Worm (Caenorhabditis elegans) whole organism, L2 larva: ENCODE data around the gene his-17.
A peak's percentile ranks its signal among the peaks of the same experiment; 100 is the strongest.

Experiments
- C34F6.9 ChIP-seq: fragments of 150-350 bp; optimal IDR thresholded peaks from 2 replicates; lab custom pipeline; 2014; ENCODE audit warnings: missing biosample characterization, missing genetic modification characterization
- F13H6.1 ChIP-seq: sonication (generic microtip); optimal IDR thresholded peaks from 2 replicates; lab custom pipeline; 2016; ENCODE audit warnings: missing genetic modification characterization, missing compliant biosample characterization
- Y55F3AM.14 ChIP-seq: fragments of 200-800 bp; sonication (Bioruptor generic); optimal IDR thresholded peaks from 2 replicates; lab custom pipeline; 2018; ENCODE audit warnings: mild to moderate bottlenecking, missing genetic modification characterization, missing compliant biosample characterization
- alr-1 ChIP-seq: fragments of 150-350 bp; optimal IDR thresholded peaks from 2 replicates; lab custom pipeline; 2014; ENCODE audit warnings: missing biosample characterization, missing genetic modification characterization
- aly-2 ChIP-seq: fragments of 150-350 bp; optimal IDR thresholded peaks from 2 replicates; lab custom pipeline; 2014; ENCODE audit warnings: missing biosample characterization, missing genetic modification characterization
- ama-1 ChIP-seq: fragments of 150-350 bp; optimal IDR thresholded peaks from 2 replicates; lab custom pipeline; 2018; ENCODE audit warnings: inconsistent platforms
- blmp-1 ChIP-seq: sonication (generic microtip); optimal IDR thresholded peaks from 2 replicates; lab custom pipeline; 2017; ENCODE audit warnings: missing genetic modification characterization, mild to moderate bottlenecking, missing compliant biosample characterization, antibody characterized with exemption, moderate library complexity; ENCODE audit not compliant: insufficient read depth
- ceh-16 ChIP-seq: fragments of 150-350 bp; optimal IDR thresholded peaks from 2 replicates; lab custom pipeline; 2014; ENCODE audit warnings: missing biosample characterization, missing genetic modification characterization
- ceh-82 ChIP-seq: fragments of 150-350 bp; optimal IDR thresholded peaks from 2 replicates; lab custom pipeline; 2014; ENCODE audit warnings: missing biosample characterization, missing genetic modification characterization
- crh-2 ChIP-seq: sonication (generic microtip); optimal IDR thresholded peaks from 2 replicates; lab custom pipeline; 2017; ENCODE audit warnings: missing biosample characterization, missing genetic modification characterization
- dmd-4 ChIP-seq: sonication (generic microtip); optimal IDR thresholded peaks from 2 replicates; lab custom pipeline; 2017; ENCODE audit warnings: missing biosample characterization, missing genetic modification characterization
- egl-27 ChIP-seq: sonication (generic microtip); optimal IDR thresholded peaks from 3 replicates; lab custom pipeline; 2017; ENCODE audit warnings: missing biosample characterization, missing genetic modification reagents, missing genetic modification characterization
- elt-3 ChIP-seq: sonication (generic microtip); optimal IDR thresholded peaks from 2 replicates; lab custom pipeline; 2017; ENCODE audit warnings: missing biosample characterization, missing genetic modification characterization
- fos-1 ChIP-seq: fragments of 150-350 bp; optimal IDR thresholded peaks from 2 replicates; lab custom pipeline; 2014; ENCODE audit warnings: missing biosample characterization, missing genetic modification characterization
- lin-11 ChIP-seq: fragments of 150-350 bp; sonication (generic microtip); optimal IDR thresholded peaks from 2 replicates; lab custom pipeline; 2014; ENCODE audit warnings: missing biosample characterization, missing genetic modification characterization, inconsistent platforms, mixed read lengths
- lin-13 ChIP-seq: fragments of 150-350 bp; optimal IDR thresholded peaks from 2 replicates; lab custom pipeline; 2014; ENCODE audit warnings: missing biosample characterization, missing genetic modification reagents, missing genetic modification characterization
- lin-39 ChIP-seq: fragments of 150-350 bp; optimal IDR thresholded peaks from 2 replicates; lab custom pipeline; 2014; ENCODE audit warnings: missing biosample characterization, missing genetic modification reagents, missing genetic modification characterization
- lsy-2 ChIP-seq, 2 experiments: fragments of 150-350 bp in 1 of 2; sonication (generic microtip) in 1 of 2; optimal IDR thresholded peaks; 2 replicates each; lab custom pipeline; 2014 to 2017; ENCODE audit warnings: missing biosample characterization in 2 of 2, missing genetic modification characterization in 2 of 2
- mbf-1 ChIP-seq: sonication (generic microtip); optimal IDR thresholded peaks from 2 replicates; lab custom pipeline; 2017; ENCODE audit warnings: missing biosample characterization, missing genetic modification characterization
- mdl-1 ChIP-seq, 2 experiments: fragments of 150-350 bp in 1 of 2; sonication (generic microtip) in 1 of 2; optimal IDR thresholded peaks; 2 replicates each; lab custom pipeline; 2017; ENCODE audit warnings: missing biosample characterization in 2 of 2, missing genetic modification characterization in 2 of 2
- nhr-10 ChIP-seq: sonication (generic microtip); optimal IDR thresholded peaks from 2 replicates; lab custom pipeline; 2017; ENCODE audit warnings: missing biosample characterization, missing genetic modification characterization
- nhr-11 ChIP-seq: fragments of 150-350 bp; optimal IDR thresholded peaks from 2 replicates; lab custom pipeline; 2014; ENCODE audit warnings: missing biosample characterization, missing genetic modification characterization
- nhr-12 ChIP-seq: fragments of 150-350 bp; optimal IDR thresholded peaks from 2 replicates; lab custom pipeline; 2014; ENCODE audit warnings: missing biosample characterization, missing genetic modification characterization
- nhr-129 ChIP-seq: fragments of 150-350 bp; optimal IDR thresholded peaks from 2 replicates; lab custom pipeline; 2014; ENCODE audit warnings: missing biosample characterization, missing genetic modification characterization
- nhr-21 ChIP-seq: fragments of 150-350 bp; optimal IDR thresholded peaks from 2 replicates; lab custom pipeline; 2014; ENCODE audit warnings: missing biosample characterization, missing genetic modification characterization
- nhr-237 ChIP-seq: fragments of 150-350 bp; optimal IDR thresholded peaks from 2 replicates; lab custom pipeline; 2014; ENCODE audit warnings: missing biosample characterization, missing genetic modification characterization
- nhr-25 ChIP-seq: fragments of 150-350 bp; sonication (generic microtip); optimal IDR thresholded peaks from 3 replicates; lab custom pipeline; 2014; ENCODE audit warnings: missing biosample characterization, missing genetic modification characterization
- nhr-6 ChIP-seq: fragments of 150-350 bp; optimal IDR thresholded peaks from 2 replicates; lab custom pipeline; 2014; ENCODE audit warnings: missing biosample characterization, missing genetic modification characterization
- peb-1 ChIP-seq: fragments of 150-350 bp; optimal IDR thresholded peaks from 2 replicates; lab custom pipeline; 2014; ENCODE audit warnings: missing biosample characterization, missing genetic modification characterization
- sem-4 ChIP-seq: fragments of 150-350 bp; optimal IDR thresholded peaks from 2 replicates; lab custom pipeline; 2014; ENCODE audit warnings: missing biosample characterization, missing genetic modification reagents, missing genetic modification characterization
- sma-3 ChIP-seq: sonication (generic microtip); optimal IDR thresholded peaks from 2 replicates; lab custom pipeline; 2016; ENCODE audit warnings: missing genetic modification reagents, missing genetic modification characterization, missing compliant biosample characterization
- sma-9 ChIP-seq, 2 experiments: fragments of 150-350 bp in 1 of 2; sonication (generic microtip) in 1 of 2; optimal IDR thresholded peaks; 2 replicates each; lab custom pipeline; 2014 to 2016; ENCODE audit warnings: missing genetic modification characterization in 2 of 2, mild to moderate bottlenecking in 1 of 2, missing biosample characterization in 1 of 2, missing compliant biosample characterization in 1 of 2, missing genetic modification reagents in 1 of 2, moderate library complexity in 1 of 2
- snpc-4 ChIP-seq: fragments of 150-350 bp; optimal IDR thresholded peaks from 2 replicates; lab custom pipeline; 2014; ENCODE audit warnings: missing biosample characterization, missing genetic modification characterization
- unc-39 ChIP-seq: fragments of 150-350 bp; optimal IDR thresholded peaks from 2 replicates; lab custom pipeline; 2014; ENCODE audit warnings: missing biosample characterization, missing genetic modification characterization
- unc-55 ChIP-seq: fragments of 150-350 bp; sonication (generic microtip); optimal IDR thresholded peaks from 3 replicates; lab custom pipeline; 2014; ENCODE audit warnings: missing biosample characterization, missing genetic modification reagents, missing genetic modification characterization
- unc-62 ChIP-seq: fragments of 150-350 bp; optimal IDR thresholded peaks from 2 replicates; lab custom pipeline; 2014; ENCODE audit warnings: missing biosample characterization, missing genetic modification reagents, missing genetic modification characterization
- zag-1 ChIP-seq: fragments of 150-350 bp; optimal IDR thresholded peaks from 2 replicates; lab custom pipeline; 2014; ENCODE audit warnings: missing biosample characterization, missing genetic modification characterization
- ztf-1 ChIP-seq: fragments of 200-800 bp; sonication (Bioruptor generic); conservative IDR thresholded peaks from 2 replicates; pipeline ENCODE4 v1.3.6; 2022; ENCODE audit warnings: missing genetic modification characterization, missing compliant biosample characterization
- ztf-11 ChIP-seq: sonication (generic microtip); optimal IDR thresholded peaks from 2 replicates; lab custom pipeline; 2017; ENCODE audit warnings: missing biosample characterization, missing genetic modification characterization
- ztf-4 ChIP-seq: fragments of 150-350 bp; optimal IDR thresholded peaks from 2 replicates; lab custom pipeline; 2014; ENCODE audit warnings: missing biosample characterization, missing genetic modification characterization

Gene his-17

DNA sequence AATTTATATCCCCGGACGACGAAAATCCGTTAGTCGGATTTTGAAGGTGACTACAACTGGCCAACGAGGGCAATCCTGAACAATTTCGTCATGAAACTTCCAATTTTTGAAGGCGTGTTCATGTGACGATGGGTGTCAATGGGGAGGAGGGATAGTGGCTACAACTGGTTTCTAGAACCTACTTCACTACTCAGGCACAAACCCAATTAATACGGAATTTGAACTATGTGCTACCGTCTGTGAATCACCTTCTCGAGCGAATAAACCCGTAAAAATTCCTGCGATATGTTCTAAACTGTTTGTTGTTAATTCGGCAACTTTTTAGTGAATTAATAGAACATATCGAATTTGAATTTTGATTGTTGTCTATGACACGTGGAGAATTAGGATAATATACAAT, 29.9 kb upstream of the his-17 start:
- TF ChIP-seq zag-1 (tag; lab: Kevin White, UChicago) = no peak
- no peak for TF ChIP-seq lin-13 (GFP tag; lab: Kevin White, UChicago)
- no peak for TF ChIP-seq C34F6.9 (tag; lab: Kevin White, UChicago)
- TF ChIP-seq fos-1 (tag; lab: Kevin White, UChicago) = no peak
- TF ChIP-seq ztf-4 (tag; lab: Kevin White, UChicago) = no peak
- no peak for TF ChIP-seq nhr-6
- TF ChIP-seq nhr-25 (tag; lab: Kevin White, UChicago) = no peak
- no peak for TF ChIP-seq mbf-1
- no peak for TF ChIP-seq snpc-4 (tag; lab: Kevin White, UChicago)
- no peak for TF ChIP-seq sem-4 (tag; lab: Kevin White, UChicago)
- TF ChIP-seq nhr-21 (tag; lab: Kevin White, UChicago) = no peak
- no peak for TF ChIP-seq crh-2 (tag; lab: Kevin White, UChicago)
- TF ChIP-seq F13H6.1 (tag; lab: Kevin White, UChicago) = no peak
- no peak for TF ChIP-seq Y55F3AM.14
- TF ChIP-seq alr-1 (tag; lab: Kevin White, UChicago) = no peak
- TF ChIP-seq peb-1 = no peak
- TF ChIP-seq sma-3 = no peak
- TF ChIP-seq dmd-4 (tag; lab: Kevin White, UChicago) = no peak
- TF ChIP-seq nhr-237 (tag; lab: Kevin White, UChicago) = no peak

DNA sequence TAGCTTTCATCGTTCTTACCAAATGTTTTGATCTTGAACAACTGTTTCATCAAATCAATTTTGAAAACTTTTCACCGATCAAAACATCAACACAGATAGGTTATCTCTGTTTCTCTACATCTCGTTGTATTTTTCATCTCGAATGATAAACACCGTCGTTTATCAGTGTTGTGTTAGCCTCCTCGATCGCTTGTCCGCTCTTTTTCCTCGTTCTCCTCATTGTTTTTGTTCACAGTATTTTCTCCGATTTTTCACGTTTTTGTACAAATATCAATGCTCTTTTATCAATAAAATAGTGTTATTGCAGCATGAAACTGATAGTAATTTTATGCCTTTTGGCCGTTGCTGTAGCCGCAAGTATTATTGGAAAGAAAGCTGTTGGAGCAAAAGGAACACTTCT, 25.0 kb upstream of the his-17 start, which contains the start of gene ttr-47:
Gene ttr-47, plus strand, starts transcription at position 308 of the 400 bp plus-strand sequence.
- TF ChIP-seq lsy-2 (tag; optimal IDR thresholded peaks at IDR 0.05; lab: Kevin White, UChicago) (peak in 1 of 2 experiments; percentile 18), fos-1 (tag; lab: Kevin White, UChicago) (peak; percentile 7), nhr-129 (tag; lab: Kevin White, UChicago) (peak; percentile 33), F13H6.1 (tag; lab: Kevin White, UChicago) (peak; percentile 12), ceh-16 (tag; lab: Kevin White, UChicago) (no peak)

DNA sequence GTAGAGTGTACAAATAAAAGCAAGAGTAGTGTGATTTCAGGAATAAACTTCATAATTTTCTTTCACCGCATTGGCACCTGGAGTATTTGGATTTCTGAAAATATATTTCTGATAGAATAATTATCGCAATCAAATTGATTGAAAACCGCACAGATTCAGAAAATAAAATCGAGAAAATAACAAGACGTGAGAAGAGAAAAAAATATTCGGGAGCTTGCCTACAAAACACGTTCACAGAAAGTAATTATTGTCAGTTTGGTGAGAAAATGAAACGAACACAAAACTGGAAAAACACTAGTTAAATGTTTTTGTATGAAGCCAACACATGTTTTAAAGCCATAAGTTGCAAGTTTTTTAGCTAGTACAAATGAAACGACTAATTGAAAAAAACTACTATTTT, 16.1 kb upstream of the his-17 start, which contains the start of gene mod-1:
Gene mod-1, minus strand, starts transcription at position 101 of the 400 bp plus-strand sequence.
- no peak for TF ChIP-seq nhr-237 (tag; lab: Kevin White, UChicago)
- no peak for TF ChIP-seq fos-1 (tag; lab: Kevin White, UChicago)
- no peak for TF ChIP-seq ceh-82 (tag; lab: Kevin White, UChicago)
- no peak for TF ChIP-seq nhr-12
- TF ChIP-seq nhr-11 (tag; lab: Kevin White, UChicago) = no peak
- TF ChIP-seq egl-27 = no peak
- TF ChIP-seq ztf-4 (tag; lab: Kevin White, UChicago) = no peak
- TF ChIP-seq elt-3 = no peak
- no peak for TF ChIP-seq sem-4 (tag; lab: Kevin White, UChicago)

DNA sequence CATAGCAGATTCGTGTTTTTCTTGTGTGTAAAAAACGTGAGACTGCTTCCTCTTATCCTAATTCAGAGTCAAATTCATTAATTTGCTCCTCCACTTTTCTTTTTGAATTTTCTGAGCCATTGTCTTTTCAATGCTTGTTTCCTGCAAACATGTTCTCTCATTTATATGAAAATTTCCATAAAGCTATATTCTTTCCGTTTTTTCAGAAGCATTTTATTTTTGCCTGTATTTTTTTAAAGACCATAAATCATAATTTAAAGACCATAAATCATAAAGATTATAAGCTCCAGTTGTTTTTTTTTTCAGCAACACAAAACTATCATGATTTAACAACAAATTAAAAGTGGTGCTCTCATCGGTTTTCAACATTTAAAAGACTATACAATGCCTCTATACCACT, 9.1 kb upstream of the his-17 start, which contains the start of gene frpr-11:
Gene frpr-11, plus strand, starts transcription at position 301 of the 400 bp plus-strand sequence.
- TF ChIP-seq nhr-10 (tag; lab: Kevin White, UChicago) (no peak), zag-1 (tag; lab: Kevin White, UChicago) (no peak), ztf-4 (tag; lab: Kevin White, UChicago) (no peak), dmd-4 (tag; lab: Kevin White, UChicago) (no peak), egl-27 (no peak), mdl-1 (tag; optimal IDR thresholded peaks at IDR 0.05; lab: Kevin White, UChicago) (no peak), alr-1 (tag; lab: Kevin White, UChicago) (no peak), sma-9 (GFP tag; optimal IDR thresholded peaks at IDR 0.05; lab: Kevin White, UChicago) (no peak), sma-9 (tag; optimal IDR thresholded peaks at IDR 0.05; lab: Kevin White, UChicago) (no peak), unc-39 (tag; lab: Kevin White, UChicago) (no peak), nhr-12 (no peak), blmp-1 (tag; lab: Kevin White, UChicago) (no peak), unc-62 (GFP tag; lab: Kevin White, UChicago) (no peak), nhr-11 (tag; lab: Kevin White, UChicago) (no peak), ztf-11 (tag; lab: Kevin White, UChicago) (no peak)

DNA sequence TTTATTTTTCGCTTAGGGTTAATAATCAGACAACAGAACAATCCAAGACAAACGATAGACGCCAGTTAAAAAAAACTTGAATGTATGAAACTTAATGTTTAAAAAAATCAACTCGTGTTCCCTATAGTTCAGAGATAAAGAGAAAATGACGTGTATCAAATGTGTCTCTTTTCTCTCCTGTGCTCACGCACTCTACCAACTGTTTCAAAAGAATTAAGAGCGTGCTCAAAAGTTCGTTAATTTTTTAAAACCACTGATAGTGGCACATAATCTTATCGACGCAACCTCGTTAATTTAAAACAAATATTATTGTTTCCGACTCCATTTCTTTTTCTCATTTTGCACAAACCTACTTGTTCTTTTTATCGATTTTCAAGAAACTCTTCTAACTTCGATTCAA, 7.9 kb upstream of the his-17 start:
- peak; percentile 16 for TF ChIP-seq unc-55 (GFP tag; lab: Kevin White, UChicago)
- TF ChIP-seq nhr-12 = no peak
- no peak for TF ChIP-seq peb-1
- TF ChIP-seq elt-3 = no peak
- no peak for TF ChIP-seq lin-11 (tag; lab: Kevin White, UChicago)
- no peak for TF ChIP-seq lsy-2 (tag; optimal IDR thresholded peaks at IDR 0.05; lab: Kevin White, UChicago)
- TF ChIP-seq mbf-1 = no peak
- no peak for TF ChIP-seq Y55F3AM.14
- TF ChIP-seq ztf-1 = no peak
- TF ChIP-seq F13H6.1 (tag; lab: Kevin White, UChicago) = peak; percentile 26
- no peak for TF ChIP-seq C34F6.9 (tag; lab: Kevin White, UChicago)
- TF ChIP-seq unc-39 (tag; lab: Kevin White, UChicago) = no peak
- TF ChIP-seq mdl-1 (tag; optimal IDR thresholded peaks at IDR 0.05; lab: Kevin White, UChicago) = no peak
- TF ChIP-seq egl-27 = no peak
- no peak for TF ChIP-seq lin-39 (tag; lab: Kevin White, UChicago)
- no peak for TF ChIP-seq snpc-4 (tag; lab: Kevin White, UChicago)
- no peak for TF ChIP-seq nhr-6
- no peak for TF ChIP-seq aly-2
- TF ChIP-seq sma-9 (GFP tag; optimal IDR thresholded peaks at IDR 0.05; lab: Kevin White, UChicago) = peak; percentile 47
- no peak for TF ChIP-seq sma-9 (tag; optimal IDR thresholded peaks at IDR 0.05; lab: Kevin White, UChicago)
- peak; percentile 76 for TF ChIP-seq fos-1 (tag; lab: Kevin White, UChicago)
- no peak for TF ChIP-seq nhr-11 (tag; lab: Kevin White, UChicago)
- TF ChIP-seq nhr-237 (tag; lab: Kevin White, UChicago) = no peak
- no peak for TF ChIP-seq ceh-82 (tag; lab: Kevin White, UChicago)
- no peak for TF ChIP-seq blmp-1 (tag; lab: Kevin White, UChicago)
- TF ChIP-seq nhr-21 (tag; lab: Kevin White, UChicago) = no peak
- no peak for TF ChIP-seq nhr-10 (tag; lab: Kevin White, UChicago)
- no peak for TF ChIP-seq ama-1 (lab: Kevin White, UChicago)
